Worm (Caenorhabditis elegans) whole organism, L1 larva: ENCODE measurements around the gene K05F1.1.

ENCODE experiments used
- elt-2 ChIP-seq: sonication (generic microtip); optimal IDR thresholded peaks from 2 replicates; lab custom pipeline; 2016; ENCODE audit warnings: missing genetic modification characterization, mild to moderate bottlenecking, inconsistent platforms, missing compliant biosample characterization, missing genetic modification reagents
- nhr-12 ChIP-seq: sonication (generic microtip); optimal IDR thresholded peaks from 2 replicates; lab custom pipeline; 2017; ENCODE audit warnings: missing biosample characterization, missing genetic modification characterization
- nhr-76 ChIP-seq: sonication (generic microtip); optimal IDR thresholded peaks from 2 replicates; lab custom pipeline; 2017; ENCODE audit warnings: missing biosample characterization, missing genetic modification characterization
- snpc-4 ChIP-seq: fragments of 150-350 bp; optimal IDR thresholded peaks from 2 replicates; lab custom pipeline; 2014; ENCODE audit warnings: missing biosample characterization, missing genetic modification characterization
- sptf-1 ChIP-seq: fragments of 150-350 bp; optimal IDR thresholded peaks from 2 replicates; lab custom pipeline; 2014; ENCODE audit warnings: missing biosample characterization, missing genetic modification characterization
- unc-130 ChIP-seq: fragments of 150-350 bp; optimal IDR thresholded peaks from 2 replicates; lab custom pipeline; 2017; ENCODE audit warnings: missing biosample characterization, missing genetic modification characterization, inconsistent platforms
- unc-62 ChIP-seq: fragments of 150-350 bp; optimal IDR thresholded peaks from 2 replicates; lab custom pipeline; 2014; ENCODE audit warnings: missing biosample characterization, missing genetic modification reagents, missing genetic modification characterization

DNA sequence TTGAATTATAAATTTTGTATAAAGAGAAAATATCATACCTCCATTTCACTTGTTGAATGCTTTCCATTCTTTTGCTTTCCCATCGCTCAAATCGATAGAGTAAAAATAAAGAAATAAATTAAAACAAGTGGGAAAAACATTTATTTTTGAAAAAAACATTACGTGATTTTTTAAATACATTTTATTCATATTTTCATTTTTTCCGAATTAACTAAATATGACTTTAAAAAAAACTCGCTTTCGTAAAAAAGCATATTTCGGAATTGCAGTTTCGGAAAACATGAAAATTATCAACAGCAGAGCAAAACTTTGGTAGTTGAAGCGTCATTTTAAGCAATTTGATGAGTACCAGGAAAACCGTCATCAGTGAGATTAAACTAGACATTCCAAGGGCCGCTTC is 1.6 kb upstream of the K05F1.1 start, which contains the start of gene K05F1.8:
- TF ChIP-seq nhr-12: no peak
- no peak for TF ChIP-seq elt-2 (tag; lab: Kevin White, UChicago)
- TF ChIP-seq nhr-76 (tag; lab: Kevin White, UChicago): no peak
- no peak for TF ChIP-seq unc-62 (GFP tag; lab: Kevin White, UChicago)
- no peak for TF ChIP-seq sptf-1 (tag; lab: Kevin White, UChicago)
- no peak for TF ChIP-seq snpc-4
- no peak for TF ChIP-seq unc-130
